Worm (Caenorhabditis elegans): ENCODE data around the gene clec-207.

The clec-207 gene

ce11 chrV:2123164-2123563 is 27.3 kb downstream of the clec-207 start:
- no peak for TF ChIP-seq ceh-91 (GFP tag; IDR thresholded peaks at IDR 0.05)
- TF ChIP-seq nhr-80 (tag; optimal IDR thresholded peaks at IDR 0.05), result peak; percentile 62

- TF ChIP-seq lin-26 (GFP tag; IDR thresholded peaks at IDR 0.05) (no peak), nfya-1 (tag; optimal IDR thresholded peaks at IDR 0.05; ENCODE audit: borderline replicate concordance, insufficient read depth) (no peak), Y79H2A.3 (GFP tag; conservative IDR thresholded peaks at IDR 0.05) (no peak), hsf-1 (GFP tag; IDR thresholded peaks at IDR 0.05) (no peak), C06A6.2 (GFP tag; conservative IDR thresholded peaks at IDR 0.05) (no peak), nhr-80 (tag; optimal IDR thresholded peaks at IDR 0.05) (no peak), dpl-1 (GFP tag; optimal IDR thresholded peaks at IDR 0.05) (no peak), let-526 (GFP tag; IDR thresholded peaks at IDR 0.05) (no peak), efl-1 (GFP tag; optimal IDR thresholded peaks at IDR 0.05) (peak; percentile 25), madf-8 (GFP tag; conservative IDR thresholded peaks at IDR 0.05) (peak; percentile 34)
Measured at ce11 chrV:2126554-2126953, 30.7 kb downstream of the clec-207 start.

ce11 chrV:2126996-2127585 is 31.2 kb downstream of the clec-207 start, which contains the start of gene ldp-1:
TSS of gene ldp-1 (plus strand) at chrV:2127535.
- TF ChIP-seq nfya-2 (GFP tag; IDR thresholded peaks at IDR 0.05), result no peak
- TF ChIP-seq nfyb-1 (GFP tag; IDR thresholded peaks at IDR 0.05), result no peak
- no peak for TF ChIP-seq B0035.1 (tag; optimal IDR thresholded peaks at IDR 0.05)
- no peak for TF ChIP-seq repo-1 (tag; optimal IDR thresholded peaks at IDR 0.05)
- TF ChIP-seq nfya-1 (tag; optimal IDR thresholded peaks at IDR 0.05; ENCODE audit: borderline replicate concordance, insufficient read depth), result no peak
- no peak for TF ChIP-seq akir-1 (GFP tag; optimal IDR thresholded peaks at IDR 0.05)
- no peak for TF ChIP-seq lag-1 (GFP tag; IDR thresholded peaks at IDR 0.05)
- no peak for TF ChIP-seq athp-1 (tag; optimal IDR thresholded peaks at IDR 0.05)
- 0 out of 2 replicates have a peak, but pooled peaks have one; percentile 32 for TF ChIP-seq bed-1 (GFP tag; IDR thresholded peaks at IDR 0.05)
- TF ChIP-seq F33H1.4 (GFP tag; IDR thresholded peaks at IDR 0.05), result peak; percentile 27
- TF ChIP-seq F22D6.2 (tag; optimal IDR thresholded peaks at IDR 0.05), result peak; percentile 60
- TF ChIP-seq F39B2.1 (GFP tag; IDR thresholded peaks at IDR 0.05), result no peak
- no peak for TF ChIP-seq Y53G8AR.9 (GFP tag; conservative IDR thresholded peaks at IDR 0.05)
- no peak for TF ChIP-seq hmg-1.2 (GFP tag; IDR thresholded peaks at IDR 0.05)
- TF ChIP-seq F57C9.4 (tag; optimal IDR thresholded peaks at IDR 0.05), result no peak
- peak; percentile 46; the same call in 1 of the 2 replicates for TF ChIP-seq rcor-1 (GFP tag; IDR thresholded peaks at IDR 0.05)
- TF ChIP-seq egl-44 (GFP tag; IDR thresholded peaks at IDR 0.05), result no peak
- peak; percentile 79 for TF ChIP-seq lin-54 (GFP tag; optimal IDR thresholded peaks at IDR 0.05)
- TF ChIP-seq F55B11.4 (tag; optimal IDR thresholded peaks at IDR 0.05; ENCODE audit: borderline replicate concordance, insufficient read depth), result no peak
- no peak for TF ChIP-seq zim-3 (tag; optimal IDR thresholded peaks at IDR 0.05)
- TF ChIP-seq egrh-3 (GFP tag; IDR thresholded peaks at IDR 0.05), result no peak
- TF ChIP-seq K12H6.12 (tag; optimal IDR thresholded peaks at IDR 0.05), result no peak
- no peak for TF ChIP-seq hrde-1 (tag; optimal IDR thresholded peaks at IDR 0.05; ENCODE audit: borderline replicate concordance)
- TF ChIP-seq K11D2.4 (GFP tag; IDR thresholded peaks at IDR 0.05), result 0 out of 2 replicates have a peak, but pooled peaks have one; percentile 46
- TF ChIP-seq unc-62 (GFP tag; optimal IDR thresholded peaks at IDR 0.05), result no peak
- TF ChIP-seq T26A5.8 (tag; optimal IDR thresholded peaks at IDR 0.05), result no peak
- TF ChIP-seq F49E8.2 (tag; optimal IDR thresholded peaks at IDR 0.05; ENCODE audit: insufficient read depth), result no peak
- TF ChIP-seq fkh-3 (tag; optimal IDR thresholded peaks at IDR 0.05), result no peak
- TF ChIP-seq Y56A3A.18 (GFP tag; IDR thresholded peaks at IDR 0.05), result no peak
- TF ChIP-seq B0261.1 (tag; optimal IDR thresholded peaks at IDR 0.05), result no peak
- no peak for TF ChIP-seq F52B5.7 (tag; optimal IDR thresholded peaks at IDR 0.05)
- TF ChIP-seq attf-6 (GFP tag; IDR thresholded peaks at IDR 0.05), result no peak
- TF ChIP-seq hlh-26 (GFP tag; conservative IDR thresholded peaks at IDR 0.05), result no peak
- no peak for TF ChIP-seq lsy-27 (tag; optimal IDR thresholded peaks at IDR 0.05; ENCODE audit: borderline replicate concordance, insufficient read depth)
- no peak for TF ChIP-seq cebp-2 (GFP tag; IDR thresholded peaks at IDR 0.05)
